Fruit fly (Drosophila melanogaster) Kc167 (cell line): ENCODE measurements around the gene Obp85a.

ENCODE experiments used
- Myc ChIP-seq: fragments of >200 bp; optimal IDR thresholded peaks from 2 replicates; lab custom pipeline; 2017; ENCODE audit warnings: missing external identifiers
- Sin3A ChIP-seq: fragments of >200 bp; optimal IDR thresholded peaks from 2 replicates; lab custom pipeline; 2018; ENCODE audit warnings: missing external identifiers
- h ChIP-seq: fragments of >200 bp; optimal IDR thresholded peaks from 3 replicates; lab custom pipeline; 2018; ENCODE audit warnings: missing external identifiers
- insv ChIP-seq: fragments of >200 bp; optimal IDR thresholded peaks from 3 replicates; lab custom pipeline; 2018; ENCODE audit warnings: missing external identifiers
- psq ChIP-seq: fragments of >200 bp; optimal IDR thresholded peaks from 2 replicates; lab custom pipeline; 2017; ENCODE audit warnings: missing external identifiers
- ttk ChIP-seq: sonication (Bioruptor generic); optimal IDR thresholded peaks from 2 replicates; lab custom pipeline; 2017; ENCODE audit warnings: missing external identifiers

Gene Obp85a

DNA sequence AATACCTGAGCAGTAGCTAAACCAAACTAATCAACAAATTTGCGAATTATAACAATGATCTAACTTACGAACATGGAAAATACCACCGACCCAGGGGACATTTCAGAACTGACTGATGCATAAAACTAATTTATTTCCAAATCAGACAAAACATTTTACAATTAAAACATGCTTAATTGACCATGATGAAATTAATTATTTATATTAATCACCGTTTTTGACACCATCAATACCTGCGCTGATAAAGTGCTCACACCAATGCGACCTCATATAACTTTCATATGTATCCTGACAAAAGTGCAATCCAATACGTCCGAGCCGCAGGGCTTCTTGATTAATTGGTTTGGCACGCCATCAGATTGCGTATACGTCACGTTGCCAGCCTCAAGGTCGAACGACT lies at the start of gene Obp85a:
Gene Obp85a, minus strand, starts transcription at position 101 of the 400 bp plus-strand sequence.
- TF ChIP-seq Myc (lab: Kevin White, UChicago) = no peak
- TF ChIP-seq ttk = no peak
- TF ChIP-seq Sin3A = no peak
- TF ChIP-seq insv = no peak
- TF ChIP-seq h (lab: Kevin White, UChicago) = no peak
- no peak for TF ChIP-seq psq

DNA sequence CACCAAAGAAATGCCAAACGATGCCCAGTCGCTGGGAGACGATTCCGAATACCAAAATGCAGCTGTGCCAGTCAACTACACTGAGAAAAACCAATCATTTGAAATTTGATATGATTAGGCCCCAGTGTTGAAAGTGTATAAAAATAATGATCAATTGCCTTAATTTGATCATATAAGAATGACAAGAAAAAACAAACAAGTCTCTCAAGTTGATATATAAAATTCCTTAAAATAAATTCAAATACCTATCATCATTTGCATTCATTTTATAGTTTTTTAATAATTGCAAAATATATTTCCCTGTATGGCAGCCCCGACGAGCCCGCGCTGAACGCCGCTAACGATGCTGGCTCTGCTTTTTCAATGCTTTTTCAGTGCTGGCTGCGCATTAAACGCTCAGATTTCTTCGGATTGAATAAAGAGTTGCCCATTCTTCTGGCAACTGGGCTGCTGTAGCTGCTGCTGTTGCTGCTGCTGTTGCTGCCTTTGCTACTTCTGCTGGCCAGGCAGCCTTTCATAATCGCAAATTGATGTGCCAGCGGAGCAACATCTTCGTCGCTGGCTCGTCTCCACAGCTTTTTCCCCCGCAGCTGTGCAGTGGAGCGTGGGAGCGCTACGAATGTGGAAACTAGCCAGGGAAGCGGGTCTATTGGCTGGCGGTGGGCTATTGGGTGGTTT lies 49.5 kb upstream of the Obp85a start:
- no peak for TF ChIP-seq ttk
- TF ChIP-seq Sin3A = no peak
- TF ChIP-seq Myc (lab: Kevin White, UChicago) = no peak
- TF ChIP-seq psq = no peak
- no peak for TF ChIP-seq h (lab: Kevin White, UChicago)
- no peak for TF ChIP-seq insv

DNA sequence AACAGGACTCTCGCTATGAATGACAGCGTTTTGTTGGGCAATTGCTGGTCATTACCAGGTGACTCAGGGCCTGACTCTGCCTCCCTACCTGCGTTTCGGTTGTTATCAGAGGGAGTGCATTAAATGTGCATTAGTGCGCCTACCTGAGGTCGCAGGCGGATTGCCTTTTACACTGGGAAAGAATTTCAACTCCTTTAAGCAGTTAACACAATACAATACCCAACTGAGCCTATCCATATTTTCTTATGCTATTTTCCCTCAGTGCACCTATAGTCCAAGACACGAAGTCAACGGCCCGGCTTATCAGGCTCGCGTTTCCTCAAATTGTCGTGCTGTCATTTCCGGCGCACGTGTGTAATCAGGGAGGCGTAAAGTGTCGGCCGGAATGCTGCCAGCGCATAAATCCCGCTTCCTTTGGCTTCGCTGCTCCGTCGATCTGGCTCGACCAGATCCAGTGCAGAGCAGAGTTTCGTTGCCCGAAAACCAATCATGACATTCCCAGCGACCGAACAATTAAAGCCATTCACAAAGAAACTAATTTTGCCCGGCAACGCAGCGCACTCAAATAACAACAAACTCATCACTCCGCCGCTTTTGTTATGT lies 47.5 kb upstream of the Obp85a start:
- TF ChIP-seq insv (no peak), h (lab: Kevin White, UChicago) (no peak), Myc (lab: Kevin White, UChicago) (no peak), psq (no peak), ttk (no peak), Sin3A (no peak)

DNA sequence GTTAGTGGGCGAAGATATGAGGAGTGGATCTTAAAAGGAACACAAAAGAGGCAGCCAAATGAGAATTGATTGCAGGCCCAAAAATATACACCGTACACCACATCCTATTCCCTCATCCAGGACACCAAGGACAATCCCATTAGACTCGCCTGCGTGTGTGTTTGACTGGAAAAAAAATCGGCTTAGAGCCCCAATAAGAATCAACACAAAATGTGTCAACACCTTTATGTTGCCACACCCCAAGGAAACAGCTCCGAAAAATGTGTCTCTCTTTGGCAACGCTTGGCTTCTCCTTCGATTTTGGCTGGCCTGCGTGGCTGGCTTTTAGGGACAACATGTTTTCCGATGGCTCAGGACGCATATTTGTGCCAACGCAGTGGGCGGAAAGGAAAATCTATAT lies 43.5 kb upstream of the Obp85a start:
- no peak for TF ChIP-seq h (lab: Kevin White, UChicago)
- TF ChIP-seq psq = no peak
- no peak for TF ChIP-seq insv
- TF ChIP-seq Myc (lab: Kevin White, UChicago) = no peak
- TF ChIP-seq Sin3A = no peak
- no peak for TF ChIP-seq ttk

DNA sequence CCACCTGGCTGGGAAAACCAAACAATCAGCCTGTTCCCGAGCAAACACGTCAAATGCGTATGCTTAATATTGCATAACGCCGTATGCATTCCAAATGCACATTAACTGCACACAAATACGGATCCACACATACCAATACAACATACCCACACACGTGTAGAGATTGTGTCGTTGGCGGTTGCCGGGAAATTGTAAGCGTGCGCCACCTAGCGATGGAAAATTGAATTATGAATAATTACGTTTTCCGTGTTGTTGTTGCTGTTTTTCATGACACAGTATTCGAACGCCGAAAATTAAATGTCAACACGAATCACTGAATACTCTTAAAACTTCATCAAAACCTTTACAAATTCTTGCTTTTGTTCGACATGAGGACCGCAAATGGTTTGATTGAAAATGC lies 36.1 kb upstream of the Obp85a start:
- TF ChIP-seq Sin3A (no peak), psq (no peak), insv (no peak), Myc (lab: Kevin White, UChicago) (no peak), h (lab: Kevin White, UChicago) (no peak)

DNA sequence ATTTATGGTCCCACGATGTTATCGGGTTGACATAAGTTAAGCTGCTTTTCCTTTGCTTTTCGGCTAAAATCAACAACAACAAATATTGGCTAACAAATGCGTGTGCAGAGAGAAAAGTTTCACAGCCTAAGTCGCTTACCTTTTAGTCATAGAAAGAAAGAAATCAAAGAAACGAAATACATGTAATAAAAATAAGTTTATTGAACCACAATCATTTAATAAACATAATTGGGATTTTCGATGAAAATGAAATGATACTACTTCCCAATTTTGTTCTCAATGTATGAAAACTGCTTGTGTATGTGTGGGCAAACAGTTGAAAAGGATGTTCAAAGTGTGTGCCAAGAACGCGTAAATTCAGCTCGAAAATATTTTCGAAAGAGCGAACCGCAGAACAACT lies 32.9 kb upstream of the Obp85a start:
- TF ChIP-seq Myc (lab: Kevin White, UChicago) = no peak
- TF ChIP-seq insv = no peak
- TF ChIP-seq psq = no peak
- TF ChIP-seq h (lab: Kevin White, UChicago) = no peak
- no peak for TF ChIP-seq Sin3A
- no peak for TF ChIP-seq ttk

DNA sequence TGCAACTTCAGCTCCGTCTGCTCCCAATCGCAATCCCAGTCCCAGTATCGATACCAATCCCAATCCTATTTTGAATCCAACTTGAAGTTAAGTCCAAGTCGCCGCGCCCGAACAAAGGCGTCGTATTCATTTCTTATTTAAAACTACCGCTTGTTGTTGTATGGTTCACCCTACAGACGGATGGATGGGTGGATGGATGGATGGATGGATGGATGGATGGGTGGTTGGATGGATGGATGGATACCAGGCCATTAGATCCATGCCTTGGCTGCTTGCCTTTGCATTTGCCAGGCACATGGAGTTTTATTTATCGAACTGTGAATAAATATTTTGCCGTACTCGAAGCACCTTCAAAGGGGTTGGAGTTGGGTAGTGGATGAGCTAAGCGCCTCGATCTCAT lies 28.5 kb upstream of the Obp85a start:
- no peak for TF ChIP-seq Myc (lab: Kevin White, UChicago)
- no peak for TF ChIP-seq insv
- TF ChIP-seq ttk = no peak
- no peak for TF ChIP-seq psq
- TF ChIP-seq Sin3A = no peak
- TF ChIP-seq h (lab: Kevin White, UChicago) = no peak

DNA sequence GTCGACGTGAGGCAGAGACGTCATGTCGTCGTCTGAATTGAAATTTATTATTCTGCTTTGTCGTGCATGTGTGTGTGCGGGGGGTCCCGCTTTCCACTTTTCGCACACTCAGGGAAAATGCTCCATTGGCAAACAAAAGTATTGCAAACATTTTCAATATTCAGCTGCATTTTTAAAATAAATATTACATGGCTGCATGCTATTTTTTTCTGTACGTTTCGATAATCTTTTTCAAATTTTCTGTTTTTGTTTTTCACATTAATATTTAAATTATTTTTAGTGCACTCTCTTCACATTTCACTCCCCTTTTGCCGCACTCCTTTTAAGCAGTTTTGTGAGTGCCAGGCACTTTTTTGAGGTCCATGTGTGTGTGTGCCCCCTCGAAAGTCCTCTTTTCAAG lies 25.0 kb upstream of the Obp85a start:
- TF ChIP-seq h (lab: Kevin White, UChicago) (no peak), Sin3A (no peak), ttk (no peak), psq (no peak), insv (no peak), Myc (lab: Kevin White, UChicago) (no peak)

DNA sequence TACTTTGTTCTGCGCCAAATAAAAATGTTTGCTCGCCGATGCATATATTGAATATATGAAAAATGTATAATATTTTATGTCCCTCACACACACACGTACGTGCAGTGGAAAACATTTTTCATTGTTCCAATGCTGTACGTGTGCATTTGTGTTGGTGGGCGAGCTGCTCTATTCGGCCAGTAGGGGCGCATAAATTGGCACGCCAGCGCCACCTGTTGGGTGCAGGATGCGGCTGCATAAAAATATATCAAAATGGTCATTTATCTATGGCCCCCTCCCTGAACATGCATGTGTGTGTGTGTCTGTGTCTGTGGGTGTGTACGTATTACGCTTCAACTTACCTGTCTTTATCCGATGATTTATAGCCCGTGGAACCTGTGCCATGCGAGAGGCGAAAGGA lies 30.8 kb downstream of the Obp85a start:
- TF ChIP-seq ttk = no peak
- TF ChIP-seq insv = no peak
- TF ChIP-seq h (lab: Kevin White, UChicago) = no peak
- no peak for TF ChIP-seq Myc (lab: Kevin White, UChicago)
- no peak for TF ChIP-seq Sin3A
- no peak for TF ChIP-seq psq
